Fruit fly (Drosophila melanogaster): ENCODE data around the gene CG18754.

Gene CG18754

dm6 chr3R:23709508-23710208 lies 25.8 kb downstream of the CG18754 start, which contains the start of gene CG10301 (continued):
- TF ChIP-seq CG42726 (GFP tag; IDR thresholded peaks at IDR 0.05; ENCODE audit: partially characterized antibody) (no peak), Ada2b (GFP tag; IDR thresholded peaks at IDR 0.05) (peak; percentile 23; the same call in 1 of the 2 replicates), Antp (GFP tag; optimal IDR thresholded peaks at IDR 0.05) (no peak), HmgZ (tag; optimal IDR thresholded peaks at IDR 0.05) (no peak), CG15011 (GFP tag; optimal IDR thresholded peaks at IDR 0.05) (no peak), CG18599 (GFP tag; optimal IDR thresholded peaks at IDR 0.05) (peak; percentile 32), CG5953 (GFP tag; IDR thresholded peaks at IDR 0.05) (peak; percentile 53; the same call in 1 of the 2 replicates), CG10274 (GFP tag; optimal IDR thresholded peaks at IDR 0.05) (no peak), CG13775 (GFP tag; optimal IDR thresholded peaks at IDR 0.05) (peak; percentile 62), lmd (GFP tag; IDR thresholded peaks at IDR 0.05) (peak; percentile 62), D (optimal IDR thresholded peaks at IDR 0.05) (no peak), D (GFP tag; optimal IDR thresholded peaks at IDR 0.05) (peak; percentile 61), CG11247 (GFP tag; IDR thresholded peaks at IDR 0.05) (no peak), CG5245 (GFP tag; optimal IDR thresholded peaks at IDR 0.05) (peak; percentile 47), wdn (GFP tag; IDR thresholded peaks at IDR 0.05) (no peak), dati (GFP tag; IDR thresholded peaks at IDR 0.05) (no peak), seq (GFP tag; IDR thresholded peaks at IDR 0.05) (no peak), Stat92E (GFP tag; optimal IDR thresholded peaks at IDR 0.05) (no peak), CG31441 (GFP tag; IDR thresholded peaks at IDR 0.05) (peak; percentile 65), fd64A (GFP tag; optimal IDR thresholded peaks at IDR 0.05) (peak; percentile 4), gsb (GFP tag; IDR thresholded peaks at IDR 0.05) (no peak), CG11456 (GFP tag; IDR thresholded peaks at IDR 0.05) (no peak), CG2678 (tag; optimal IDR thresholded peaks at IDR 0.05) (peak; percentile 51), pzg (GFP tag; optimal IDR thresholded peaks at IDR 0.05) (no peak), pb (GFP tag; optimal IDR thresholded peaks at IDR 0.05) (no peak), CG10979 (tag; optimal IDR thresholded peaks at IDR 0.05) (peak; percentile 82), CG6254 (GFP tag; optimal IDR thresholded peaks at IDR 0.05) (peak; percentile 67), CG1647 (GFP tag; optimal IDR thresholded peaks at IDR 0.05) (peak; percentile 25), unpg (GFP tag; optimal IDR thresholded peaks at IDR 0.05) (peak; percentile 61), CG3847 (GFP tag; IDR thresholded peaks at IDR 0.05) (no peak), otp (GFP tag; IDR thresholded peaks at IDR 0.05) (peak; percentile 69; the same call in 2 of the 3 replicates), Med (GFP tag) (peak; percentile 77), gro (GFP tag; optimal IDR thresholded peaks at IDR 0.05) (no peak), tx (GFP tag; optimal IDR thresholded peaks at IDR 0.05) (no peak), Dek (tag; optimal IDR thresholded peaks at IDR 0.05) (no peak), CG12942 (GFP tag; optimal IDR thresholded peaks at IDR 0.05) (peak; percentile 39), fd96Cb (tag; optimal IDR thresholded peaks at IDR 0.05) (peak; percentile 69), sr (GFP tag; IDR thresholded peaks at IDR 0.05) (no peak), Hr78 (GFP tag; optimal IDR thresholded peaks at IDR 0.05) (no peak), tin (GFP tag; optimal IDR thresholded peaks at IDR 0.05) (peak; percentile 66), CG1233 (GFP tag; optimal IDR thresholded peaks at IDR 0.05) (peak; percentile 56), Dp (GFP tag; optimal IDR thresholded peaks at IDR 0.05) (no peak), D19B (GFP tag; optimal IDR thresholded peaks at IDR 0.05) (no peak), Ssrp (tag; optimal IDR thresholded peaks at IDR 0.05) (peak; percentile 66), CG1602 (GFP tag; optimal IDR thresholded peaks at IDR 0.05) (peak; percentile 66), fd102C (GFP tag; optimal IDR thresholded peaks at IDR 0.05) (peak; percentile 76), sob (GFP tag; IDR thresholded peaks at IDR 0.05) (peak; percentile 26; the same call in 1 of the 2 replicates), CG7786 (GFP tag; optimal IDR thresholded peaks at IDR 0.05) (no peak), Taf1 (GFP tag; IDR thresholded peaks at IDR 0.05) (no peak), ranshi (GFP tag; IDR thresholded peaks at IDR 0.05) (peak; percentile 68)
